Fruit fly (Drosophila melanogaster) whole organism, prepupa: ENCODE data around the gene CG44158.

Source experiments
- CG10631 ChIP-seq: fragments of 200-800 bp; sonication (Bioruptor generic); optimal IDR thresholded peaks from 2 replicates; lab custom pipeline; 2016; ENCODE audit warnings: missing biosample characterization, missing genetic modification characterization
- CG10669 ChIP-seq: fragments of 200-800 bp; sonication (Bioruptor generic); optimal IDR thresholded peaks from 3 replicates; lab custom pipeline; 2018; ENCODE audit warnings: missing biosample characterization, mild to moderate bottlenecking, missing genetic modification characterization, moderate library complexity
- CG11762 ChIP-seq: fragments of 200-800 bp; sonication (Bioruptor generic); optimal IDR thresholded peaks from 3 replicates; lab custom pipeline; 2016; ENCODE audit warnings: missing biosample characterization, missing genetic modification characterization; ENCODE audit not compliant: insufficient read depth
- CG11902 ChIP-seq: fragments of 200-800 bp; sonication (Bioruptor generic); optimal IDR thresholded peaks from 3 replicates; lab custom pipeline; 2016; ENCODE audit warnings: missing biosample characterization, missing genetic modification characterization
- CG15336 ChIP-seq: fragments of 200-800 bp; sonication (Bioruptor generic); IDR thresholded peaks from 2 replicates; pipeline ENCODE4 v1.3.6; 2022; ENCODE audit warnings: missing biosample characterization, missing genetic modification characterization
- CG1621 ChIP-seq: fragments of 200-800 bp; sonication (Bioruptor generic); optimal IDR thresholded peaks from 3 replicates; lab custom pipeline; 2018; ENCODE audit warnings: missing biosample characterization, mild to moderate bottlenecking, missing genetic modification characterization
- CG16779 ChIP-seq: fragments of 200-800 bp; sonication (Bioruptor generic); optimal IDR thresholded peaks from 3 replicates; lab custom pipeline; 2017; ENCODE audit warnings: missing biosample characterization, mild to moderate bottlenecking, missing genetic modification characterization
- CG3032 ChIP-seq: fragments of 200-800 bp; optimal IDR thresholded peaks from 2 replicates; lab custom pipeline; 2019; ENCODE audit warnings: missing biosample characterization, mild to moderate bottlenecking, missing genetic modification characterization, moderate library complexity
- CG31627 ChIP-seq: fragments of 200-800 bp; sonication (Bioruptor generic); optimal IDR thresholded peaks from 3 replicates; lab custom pipeline; 2016; ENCODE audit warnings: missing biosample characterization, missing genetic modification characterization
- CG32006 ChIP-seq: fragments of 200-800 bp; sonication (Bioruptor generic); optimal IDR thresholded peaks from 3 replicates; lab custom pipeline; 2017; ENCODE audit warnings: missing biosample characterization, mild to moderate bottlenecking, missing genetic modification characterization
- CG34406 ChIP-seq: fragments of 200-800 bp; sonication (Bioruptor generic); optimal IDR thresholded peaks from 3 replicates; lab custom pipeline; 2016; ENCODE audit warnings: missing biosample characterization, missing genetic modification characterization
- CG3919 ChIP-seq: fragments of 200-800 bp; sonication (Bioruptor generic); optimal IDR thresholded peaks from 3 replicates; lab custom pipeline; 2016; ENCODE audit warnings: missing biosample characterization, missing genetic modification characterization
- CG6792 ChIP-seq: fragments of 200-800 bp; sonication (Bioruptor generic); optimal IDR thresholded peaks from 3 replicates; lab custom pipeline; 2016; ENCODE audit warnings: missing biosample characterization, missing genetic modification characterization
- CG6808 ChIP-seq: fragments of 200-800 bp; sonication (Bioruptor generic); optimal IDR thresholded peaks from 3 replicates; lab custom pipeline; 2017; ENCODE audit warnings: missing biosample characterization, missing genetic modification characterization, mild to moderate bottlenecking, moderate library complexity, missing genetic modification reagents
- CG6854 ChIP-seq: fragments of 200-800 bp; sonication (Bioruptor generic); optimal IDR thresholded peaks from 2 replicates; lab custom pipeline; 2017; ENCODE audit warnings: missing biosample characterization, mild to moderate bottlenecking, missing genetic modification characterization
- CG8119 ChIP-seq: fragments of 200-800 bp; sonication (Bioruptor generic); IDR thresholded peaks from 3 replicates; pipeline ENCODE4 v1.3.6; 2022; ENCODE audit warnings: missing biosample characterization, missing genetic modification characterization
- CG8319 ChIP-seq: fragments of 200-800 bp; sonication (Bioruptor generic); optimal IDR thresholded peaks from 3 replicates; lab custom pipeline; 2016; ENCODE audit warnings: missing biosample characterization, missing genetic modification characterization
- CG8632 ChIP-seq: fragments of 200-800 bp; sonication (Bioruptor generic); optimal IDR thresholded peaks from 3 replicates; lab custom pipeline; 2016; ENCODE audit warnings: missing biosample characterization, missing genetic modification characterization
- Eip75B ChIP-seq: fragments of 200-800 bp; sonication (Bioruptor generic); optimal IDR thresholded peaks from 3 replicates; lab custom pipeline; 2016; ENCODE audit warnings: missing biosample characterization, missing genetic modification characterization
- Eip78C ChIP-seq: fragments of 200-800 bp; sonication (Bioruptor generic); peaks from one replicate; lab custom pipeline; 2016; ENCODE audit warnings: missing biosample characterization, missing genetic modification characterization
- Eip93F ChIP-seq: fragments of 200-800 bp; sonication (Bioruptor generic); optimal IDR thresholded peaks from 2 replicates; lab custom pipeline; 2016; ENCODE audit warnings: missing biosample characterization, mild to moderate bottlenecking, missing genetic modification characterization
- Ets21C ChIP-seq: fragments of 200-800 bp; sonication (Bioruptor generic); optimal IDR thresholded peaks from 3 replicates; lab custom pipeline; 2016; ENCODE audit warnings: missing biosample characterization, missing genetic modification characterization
- Ets96B ChIP-seq: fragments of 200-800 bp; optimal IDR thresholded peaks from 2 replicates; lab custom pipeline; 2019; ENCODE audit warnings: missing biosample characterization, mild to moderate bottlenecking, missing genetic modification characterization, moderate library complexity
- Hr38 ChIP-seq: sonication (Bioruptor generic); optimal IDR thresholded peaks from 2 replicates; lab custom pipeline; 2016; ENCODE audit warnings: missing biosample characterization, missing genetic modification characterization
- OdsH ChIP-seq: fragments of 200-800 bp; sonication (Bioruptor generic); optimal IDR thresholded peaks from 3 replicates; lab custom pipeline; 2016; ENCODE audit warnings: missing biosample characterization, missing genetic modification characterization
- Smox ChIP-seq: fragments of 200-800 bp; sonication (Bioruptor generic); optimal IDR thresholded peaks from 3 replicates; lab custom pipeline; 2016; ENCODE audit warnings: missing biosample characterization, missing genetic modification characterization
- Sox14 ChIP-seq: fragments of 200-800 bp; sonication (Bioruptor generic); optimal IDR thresholded peaks from 3 replicates; lab custom pipeline; 2016; ENCODE audit warnings: missing biosample characterization, missing genetic modification characterization
- Sox15 ChIP-seq: fragments of 200-800 bp; sonication (Bioruptor generic); optimal IDR thresholded peaks from 3 replicates; lab custom pipeline; 2016; ENCODE audit warnings: missing biosample characterization, missing genetic modification characterization
- achi ChIP-seq: fragments of 200-800 bp; sonication (Bioruptor generic); optimal IDR thresholded peaks from 3 replicates; lab custom pipeline; 2016; ENCODE audit warnings: missing biosample characterization, missing genetic modification characterization
- acj6 ChIP-seq: fragments of 200-800 bp; sonication (Bioruptor generic); optimal IDR thresholded peaks from 3 replicates; lab custom pipeline; 2016; ENCODE audit warnings: missing biosample characterization, missing genetic modification characterization
- cyc ChIP-seq: fragments of 200-800 bp; sonication (Bioruptor generic); optimal IDR thresholded peaks from 3 replicates; lab custom pipeline; 2016; ENCODE audit warnings: missing biosample characterization, missing genetic modification characterization
- dac ChIP-seq: fragments of 200-800 bp; sonication (Bioruptor generic); optimal IDR thresholded peaks from 2 replicates; lab custom pipeline; 2017; ENCODE audit warnings: missing biosample characterization, mild to moderate bottlenecking, missing genetic modification characterization
- dsx ChIP-seq: fragments of 200-800 bp; optimal IDR thresholded peaks from 3 replicates; lab custom pipeline; 2019; ENCODE audit warnings: missing biosample characterization, mild to moderate bottlenecking, missing genetic modification characterization, moderate library complexity; ENCODE audit not compliant: poor library complexity, severe bottlenecking
- esn ChIP-seq: fragments of 200-800 bp; sonication (Bioruptor generic); optimal IDR thresholded peaks from 2 replicates; lab custom pipeline; 2016; ENCODE audit warnings: missing biosample characterization, mild to moderate bottlenecking, missing genetic modification characterization, moderate library complexity
- fd59A ChIP-seq: fragments of 200-800 bp; sonication (Bioruptor generic); optimal IDR thresholded peaks from 2 replicates; lab custom pipeline; 2017; ENCODE audit warnings: missing biosample characterization, mild to moderate bottlenecking, missing genetic modification characterization, missing genetic modification reagents
- fkh ChIP-seq: fragments of 200-800 bp; sonication (Bioruptor generic); optimal IDR thresholded peaks from 3 replicates; lab custom pipeline; 2017; ENCODE audit warnings: missing biosample characterization, mild to moderate bottlenecking, missing genetic modification characterization, moderate library complexity
- lz ChIP-seq: fragments of 200-800 bp; sonication (Bioruptor generic); optimal IDR thresholded peaks from 3 replicates; lab custom pipeline; 2016; ENCODE audit warnings: missing biosample characterization, missing genetic modification characterization
- net ChIP-seq: fragments of 200-800 bp; sonication (Bioruptor generic); optimal IDR thresholded peaks from 3 replicates; lab custom pipeline; 2016; ENCODE audit warnings: missing biosample characterization, missing genetic modification characterization
- pdm3 ChIP-seq: fragments of 200-800 bp; sonication (Bioruptor generic); optimal IDR thresholded peaks from 3 replicates; lab custom pipeline; 2016; ENCODE audit warnings: missing biosample characterization, missing genetic modification characterization
- salr ChIP-seq, 2 experiments: fragments of 200-800 bp; sonication (Bioruptor generic); optimal IDR thresholded peaks; 3 replicates each; lab custom pipeline; 2016 to 2018; ENCODE audit warnings: missing biosample characterization in 2 of 2, missing genetic modification characterization in 2 of 2, mild to moderate bottlenecking in 1 of 2
- ss ChIP-seq, 2 experiments: fragments of 200-800 bp; sonication (Bioruptor generic); optimal IDR thresholded peaks; 2 replicates in 1 of 2; 3 replicates in 1 of 2; lab custom pipeline; 2017 to 2018; ENCODE audit warnings: mild to moderate bottlenecking in 2 of 2, missing biosample characterization in 2 of 2, missing genetic modification characterization in 2 of 2, moderate library complexity in 1 of 2
- svp ChIP-seq: fragments of 200-800 bp; sonication (Bioruptor generic); peaks from one replicate; lab custom pipeline; 2016; ENCODE audit warnings: missing biosample characterization, missing genetic modification characterization
- topi ChIP-seq: fragments of 200-800 bp; sonication (Bioruptor generic); optimal IDR thresholded peaks from 3 replicates; lab custom pipeline; 2016; ENCODE audit warnings: missing biosample characterization, missing genetic modification characterization
- vri ChIP-seq: fragments of 200-800 bp; sonication (Bioruptor generic); optimal IDR thresholded peaks from 3 replicates; lab custom pipeline; 2016; ENCODE audit warnings: missing biosample characterization, mild to moderate bottlenecking, missing genetic modification characterization

CG44158 gene

DNA sequence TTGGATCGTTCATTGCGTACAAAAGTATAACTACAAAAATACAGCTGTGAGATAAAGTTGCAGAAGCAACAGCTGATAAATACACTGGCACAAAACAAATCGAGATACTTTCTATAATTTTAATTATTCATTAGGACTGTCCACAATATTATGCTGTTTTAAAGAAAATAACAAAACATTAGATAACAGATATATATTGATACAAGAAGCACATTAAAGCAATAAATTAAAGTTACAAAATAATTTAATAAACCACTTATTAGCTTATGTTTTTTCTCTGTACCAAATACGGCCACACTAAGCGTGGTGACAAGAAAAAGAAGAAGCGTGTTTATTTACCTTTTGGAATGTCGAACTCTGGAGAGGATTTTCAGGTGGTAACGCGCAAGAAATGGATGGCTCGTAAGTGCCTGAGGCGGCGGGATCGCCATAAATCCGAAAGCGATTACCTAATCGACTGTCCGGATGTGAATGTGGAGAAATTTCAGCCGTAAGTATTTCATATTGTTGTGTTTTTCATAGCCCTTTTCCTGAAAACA, 11.7 kb downstream of the CG44158 start, which contains the start of the genes CG7988 and CG7183 (continued):
- TF ChIP-seq svp (GFP tag; lab: Kevin White, UChicago) (peak; percentile 99), CG8119 (GFP tag; lab: Robert Waterston, UW) (peak; percentile 97), fd59A (peak; percentile 95), CG6854 (GFP tag; lab: Kevin White, UChicago) (peak; percentile 84), Ets21C (GFP tag; lab: Kevin White, UChicago) (peak; percentile 97), CG10669 (GFP tag; lab: Kevin White, UChicago) (peak; percentile 97), CG3032 (tag; lab: Kevin White, UChicago) (peak; percentile 99), CG6808 (GFP tag; lab: Kevin White, UChicago) (peak; percentile 93)

DNA sequence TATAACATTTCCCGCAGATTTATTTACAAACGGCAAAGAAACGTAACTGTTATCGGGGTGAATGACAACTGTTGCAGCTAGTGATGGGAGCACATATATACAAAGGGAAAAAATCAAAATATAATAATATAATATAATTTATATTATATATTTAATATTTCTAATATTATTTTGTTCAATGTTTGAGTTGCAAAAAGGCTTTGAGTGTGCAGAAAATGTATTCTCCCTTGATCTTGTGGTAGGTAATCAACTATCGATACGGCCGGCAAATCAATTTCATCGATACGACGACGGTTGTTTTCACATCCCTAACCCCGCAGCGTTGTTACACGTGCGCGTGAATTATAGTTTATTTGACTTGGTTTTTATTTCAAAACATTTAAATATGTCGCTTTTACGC, 14.9 kb downstream of the CG44158 start, which contains the start of the genes mTerf5 and Non3:
Gene mTerf5, minus strand, starts transcription at position 249 of the 400 bp plus-strand sequence.
Gene Non3, plus strand, starts transcription at position 289 of the 400 bp plus-strand sequence.
- no peak for TF ChIP-seq CG16779 (tag; lab: Kevin White, UChicago)
- peak; percentile 63 for TF ChIP-seq OdsH (GFP tag; lab: Kevin White, UChicago)
- TF ChIP-seq salr (GFP tag; optimal IDR thresholded peaks at IDR 0.05; lab: Kevin White, UChicago) = no peak
- peak; percentile 58 for TF ChIP-seq Ets96B (tag; lab: Kevin White, UChicago)
- TF ChIP-seq CG32006 (GFP tag; lab: Kevin White, UChicago) = no peak
- peak; percentile 6 for TF ChIP-seq CG6854 (GFP tag; lab: Kevin White, UChicago)
- peak; percentile 66 for TF ChIP-seq achi (GFP tag; lab: Kevin White, UChicago)
- peak; percentile 31 for TF ChIP-seq topi
- peak; percentile 46 for TF ChIP-seq CG11762 (GFP tag; lab: Kevin White, UChicago)
- TF ChIP-seq CG6792 (GFP tag; lab: Kevin White, UChicago) = peak; percentile 33
- TF ChIP-seq Eip75B (GFP tag; lab: Kevin White, UChicago) = no peak
- peak in 1 of 2 experiments; percentile 14 for TF ChIP-seq ss (GFP tag; optimal IDR thresholded peaks at IDR 0.05; lab: Kevin White, UChicago)
- peak; percentile 68 for TF ChIP-seq CG34406 (GFP tag; lab: Kevin White, UChicago)
- peak; percentile 33 for TF ChIP-seq Sox14
- peak; percentile 55 for TF ChIP-seq dsx
- peak; percentile 32 for TF ChIP-seq vri (GFP tag; lab: Kevin White, UChicago)
- peak; percentile 30 for TF ChIP-seq cyc
- TF ChIP-seq CG8119 (GFP tag; lab: Robert Waterston, UW) = 0 out of 3 replicates have a peak, but pooled peaks have one; percentile 19
- peak; percentile 73 for TF ChIP-seq Eip78C (GFP tag; lab: Kevin White, UChicago)
- peak; percentile 53 for TF ChIP-seq CG3919 (GFP tag; lab: Kevin White, UChicago)
- TF ChIP-seq pdm3 (GFP tag; lab: Kevin White, UChicago) = no peak
- TF ChIP-seq CG1621 (tag; lab: Kevin White, UChicago) = no peak
- peak; percentile 73 for TF ChIP-seq svp (GFP tag; lab: Kevin White, UChicago)
- TF ChIP-seq CG31627 = peak; percentile 42
- peak; percentile 41 for TF ChIP-seq lz (GFP tag; lab: Kevin White, UChicago)
- TF ChIP-seq CG10631 (GFP tag; lab: Kevin White, UChicago) = peak; percentile 65
- TF ChIP-seq Hr38 (GFP tag; lab: Kevin White, UChicago) = no peak
- no peak for TF ChIP-seq Eip93F (GFP tag; lab: Kevin White, UChicago)
- no peak for TF ChIP-seq dac (GFP tag; lab: Kevin White, UChicago)
- peak; percentile 21 for TF ChIP-seq net (GFP tag; lab: Kevin White, UChicago)
- TF ChIP-seq fkh (GFP tag; lab: Kevin White, UChicago) = peak; percentile 64
- TF ChIP-seq Ets21C (GFP tag; lab: Kevin White, UChicago) = peak; percentile 2
- peak; percentile 13 for TF ChIP-seq Sox15 (GFP tag; lab: Kevin White, UChicago)
- TF ChIP-seq Smox (GFP tag; lab: Kevin White, UChicago) = no peak
- peak; percentile 15 for TF ChIP-seq CG11902 (GFP tag; lab: Kevin White, UChicago)
- no peak for TF ChIP-seq CG15336 (GFP tag; lab: Robert Waterston, UW)
- peak; percentile 65 for TF ChIP-seq CG8632 (GFP tag; lab: Kevin White, UChicago)
- peak; percentile 32 for TF ChIP-seq CG8319 (GFP tag; lab: Kevin White, UChicago)
- TF ChIP-seq CG6808 (GFP tag; lab: Kevin White, UChicago) = no peak
- peak; percentile 44 for TF ChIP-seq acj6 (GFP tag; lab: Kevin White, UChicago)
- peak; percentile 65 for TF ChIP-seq CG3032 (tag; lab: Kevin White, UChicago)
- TF ChIP-seq esn (GFP tag; lab: Kevin White, UChicago) = peak; percentile 65
